Worm (Caenorhabditis elegans): Measurements from ENCODE around the gene C49F5.6.

ce11 chrX:11962050-11962788, 25.9 kb upstream of the C49F5.6 start:
- TF ChIP-seq lin-11 (tag; optimal IDR thresholded peaks at IDR 0.05) (no peak), nhr-12 (tag; optimal IDR thresholded peaks at IDR 0.05) (no peak), dmd-4 (tag; optimal IDR thresholded peaks at IDR 0.05) (no peak)

Measured in whole organism, L2 larva.